Worm (Caenorhabditis elegans) whole organism, mixed stage, embryonic: ENCODE measurements around the gene bath-46.

Experiments
- M03D4.4 ChIP-seq: sonication (generic microtip); optimal IDR thresholded peaks from 2 replicates; lab custom pipeline; 2017; ENCODE audit warnings: mild to moderate bottlenecking, missing genetic modification characterization, missing compliant biosample characterization
- bed-3 ChIP-seq: fragments of 200-800 bp; sonication (Bioruptor generic); optimal IDR thresholded peaks from 3 replicates; lab custom pipeline; 2018; ENCODE audit warnings: mild to moderate bottlenecking, missing genetic modification characterization, moderate library complexity, missing compliant biosample characterization
- blmp-1 ChIP-seq: fragments of 150-350 bp; optimal IDR thresholded peaks from 2 replicates; lab custom pipeline; 2014; ENCODE audit warnings: missing biosample characterization, missing genetic modification characterization
- ceh-43 ChIP-seq: fragments of 200-800 bp; sonication (Bioruptor generic); optimal IDR thresholded peaks from 2 replicates; lab custom pipeline; 2018; ENCODE audit warnings: mild to moderate bottlenecking, missing genetic modification characterization, moderate library complexity, missing compliant biosample characterization
- ceh-83 ChIP-seq: fragments of 200-800 bp; sonication (Bioruptor generic); optimal IDR thresholded peaks from 2 replicates; lab custom pipeline; 2018; ENCODE audit warnings: mild to moderate bottlenecking, missing genetic modification characterization, missing compliant biosample characterization
- ces-1 ChIP-seq: fragments of 150-350 bp; optimal IDR thresholded peaks from 2 replicates; lab custom pipeline; 2014; ENCODE audit warnings: missing biosample characterization, missing genetic modification reagents, missing genetic modification characterization
- cnd-1 ChIP-seq: fragments of 200-800 bp; sonication (Bioruptor generic); optimal IDR thresholded peaks from 2 replicates; lab custom pipeline; 2018; ENCODE audit warnings: mild to moderate bottlenecking, missing genetic modification characterization, missing compliant biosample characterization
- drap-1 ChIP-seq: fragments of 200-800 bp; sonication (Bioruptor generic); optimal IDR thresholded peaks from 3 replicates; lab custom pipeline; 2018; ENCODE audit warnings: mild to moderate bottlenecking, missing genetic modification characterization, missing compliant biosample characterization
- elt-1 ChIP-seq: sonication (generic microtip); optimal IDR thresholded peaks from 2 replicates; lab custom pipeline; 2017; ENCODE audit warnings: missing genetic modification characterization, mild to moderate bottlenecking, missing compliant biosample characterization, antibody characterized with exemption, moderate library complexity, borderline replicate concordance; ENCODE audit not compliant: insufficient read depth
- flh-1 ChIP-seq: fragments of 200-800 bp; sonication (Bioruptor generic); optimal IDR thresholded peaks from 2 replicates; lab custom pipeline; 2018; ENCODE audit warnings: mild to moderate bottlenecking, missing genetic modification characterization, moderate library complexity, missing compliant biosample characterization
- ham-2 ChIP-seq: fragments of 200-800 bp; sonication (Bioruptor generic); optimal IDR thresholded peaks from 2 replicates; lab custom pipeline; 2018; ENCODE audit warnings: mild to moderate bottlenecking, missing genetic modification characterization, missing compliant biosample characterization
- hlh-1 ChIP-seq: fragments of 150-350 bp; optimal IDR thresholded peaks from 2 replicates; lab custom pipeline; 2014; ENCODE audit warnings: missing biosample characterization, missing genetic modification reagents, missing genetic modification characterization
- lin-13 ChIP-seq: fragments of 150-350 bp; optimal IDR thresholded peaks from 2 replicates; lab custom pipeline; 2014; ENCODE audit warnings: missing biosample characterization, missing genetic modification characterization
- lin-32 ChIP-seq: fragments of 200-800 bp; sonication (Bioruptor generic); optimal IDR thresholded peaks from 2 replicates; lab custom pipeline; 2018; ENCODE audit warnings: mild to moderate bottlenecking, missing genetic modification characterization, missing compliant biosample characterization
- lsy-2 ChIP-seq: fragments of 150-350 bp; optimal IDR thresholded peaks from 2 replicates; lab custom pipeline; 2014; ENCODE audit warnings: missing biosample characterization, missing genetic modification characterization
- mab-5 ChIP-seq: fragments of 150-350 bp; optimal IDR thresholded peaks from 2 replicates; lab custom pipeline; 2014; ENCODE audit warnings: missing biosample characterization, missing genetic modification characterization
- mep-1 ChIP-seq: fragments of 150-350 bp; optimal IDR thresholded peaks from 2 replicates; lab custom pipeline; 2017; ENCODE audit warnings: missing biosample characterization, missing genetic modification reagents, missing genetic modification characterization, inconsistent platforms
- nhr-12 ChIP-seq: fragments of 150-350 bp; optimal IDR thresholded peaks from 2 replicates; lab custom pipeline; 2014; ENCODE audit warnings: missing biosample characterization, missing genetic modification characterization
- nhr-2 ChIP-seq: fragments of 150-350 bp; optimal IDR thresholded peaks from 2 replicates; lab custom pipeline; 2014; ENCODE audit warnings: missing biosample characterization, missing genetic modification characterization
- nhr-237 ChIP-seq: fragments of 150-350 bp; optimal IDR thresholded peaks from 2 replicates; lab custom pipeline; 2014; ENCODE audit warnings: missing biosample characterization, missing genetic modification characterization
- nhr-28 ChIP-seq: fragments of 150-350 bp; optimal IDR thresholded peaks from 2 replicates; lab custom pipeline; 2014; ENCODE audit warnings: missing biosample characterization, missing genetic modification characterization
- nhr-76 ChIP-seq: sonication (generic microtip); optimal IDR thresholded peaks from 2 replicates; lab custom pipeline; 2017; ENCODE audit warnings: missing biosample characterization, missing genetic modification characterization
- pha-4 ChIP-seq: fragments of 150-350 bp; optimal IDR thresholded peaks from 2 replicates; lab custom pipeline; 2018; ENCODE audit warnings: missing biosample characterization, missing genetic modification reagents, missing genetic modification characterization
- sem-2 ChIP-seq: fragments of 200-800 bp; sonication (Bioruptor generic); optimal IDR thresholded peaks from 2 replicates; lab custom pipeline; 2018; ENCODE audit warnings: mild to moderate bottlenecking, missing genetic modification characterization, missing compliant biosample characterization
- tbx-8 ChIP-seq: fragments of 200-800 bp; sonication (Bioruptor generic); optimal IDR thresholded peaks from 2 replicates; lab custom pipeline; 2018; ENCODE audit warnings: mild to moderate bottlenecking, missing genetic modification characterization, moderate library complexity, missing compliant biosample characterization
- unc-120 ChIP-seq: sonication (generic microtip); optimal IDR thresholded peaks from 2 replicates; lab custom pipeline; 2017; ENCODE audit warnings: missing genetic modification characterization, missing compliant biosample characterization; ENCODE audit not compliant: poor library complexity, severe bottlenecking
- unc-39 ChIP-seq: fragments of 150-350 bp; optimal IDR thresholded peaks from 2 replicates; lab custom pipeline; 2014; ENCODE audit warnings: missing biosample characterization, missing genetic modification characterization
- zip-8 ChIP-seq: fragments of 150-350 bp; optimal IDR thresholded peaks from 2 replicates; lab custom pipeline; 2014; ENCODE audit warnings: missing biosample characterization, missing genetic modification characterization
- ztf-11 ChIP-seq: fragments of 150-350 bp; optimal IDR thresholded peaks from 2 replicates; lab custom pipeline; 2014; ENCODE audit warnings: missing biosample characterization, missing genetic modification characterization

Gene bath-46

ce11 chrII:1606079-1606478, 8.4 kb downstream of the bath-46 start, which contains the start of gene bath-33:
bath-33 (minus strand) TSS chrII:1606179.
- no peak for TF ChIP-seq flh-1
- no peak for TF ChIP-seq nhr-237
- TF ChIP-seq ceh-43 (GFP tag; lab: Kevin White, UChicago): no peak
- TF ChIP-seq lin-32 (GFP tag; lab: Kevin White, UChicago): no peak
- no peak for TF ChIP-seq zip-8 (tag; lab: Kevin White, UChicago)
- no peak for TF ChIP-seq hlh-1 (tag; lab: Kevin White, UChicago)
- no peak for TF ChIP-seq elt-1 (tag; lab: Kevin White, UChicago)
- TF ChIP-seq ham-2 (GFP tag; lab: Kevin White, UChicago): no peak
- TF ChIP-seq nhr-12 (tag; lab: Kevin White, UChicago): no peak
- no peak for TF ChIP-seq bed-3
- TF ChIP-seq blmp-1: no peak
- TF ChIP-seq, all 35 proteins: peak for 0

- TF ChIP-seq nhr-2 (tag; lab: Kevin White, UChicago) (no peak), unc-39 (tag; lab: Kevin White, UChicago) (no peak), tbx-8 (GFP tag; lab: Kevin White, UChicago) (no peak), ztf-11 (tag; lab: Kevin White, UChicago) (no peak), nhr-237 (no peak), unc-120 (tag; lab: Kevin White, UChicago) (no peak)
- TF ChIP-seq, all 35 proteins: peak for 0
These were observed 9.9 kb downstream of the bath-46 start for ce11 chrII:1607575-1607974.

- TF ChIP-seq hlh-1 (tag; lab: Kevin White, UChicago): no peak
- no peak for TF ChIP-seq blmp-1
These were observed 11.2 kb downstream of the bath-46 start for ce11 chrII:1608915-1609314.

DNA sequence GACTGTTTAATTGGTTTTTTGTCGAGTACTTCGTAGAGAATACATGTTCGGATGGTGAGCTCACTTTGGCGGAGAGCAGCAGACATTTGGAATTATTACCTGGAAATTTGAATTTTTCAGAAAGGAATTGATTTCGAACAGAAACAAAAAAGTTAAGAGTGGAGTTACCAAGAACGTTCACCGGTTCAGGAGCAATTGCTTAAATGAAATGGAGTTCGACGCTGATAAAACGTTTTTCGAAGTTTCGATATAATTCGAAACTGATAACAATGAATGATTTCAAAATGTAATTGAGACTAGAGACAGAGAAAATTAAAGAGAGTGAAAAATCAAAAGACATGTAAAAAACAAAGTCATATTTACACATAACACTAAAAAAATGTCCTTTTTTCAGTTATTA, 12.9 kb downstream of the bath-46 start, which contains the start of gene fbxa-163:
Gene fbxa-163 (minus strand): TSS at position 101 of the 400 bp plus-strand sequence.
- TF ChIP-seq drap-1 (GFP tag; lab: Kevin White, UChicago): no peak
- no peak for TF ChIP-seq flh-1
- TF ChIP-seq bed-3: no peak
- no peak for TF ChIP-seq mep-1 (tag; lab: Kevin White, UChicago)

- TF ChIP-seq ztf-11 (tag; lab: Kevin White, UChicago) (no peak), mep-1 (tag; lab: Kevin White, UChicago) (no peak)
These were observed 16.3 kb downstream of the bath-46 start, which contains the start of gene fbxa-164 for ce11 chrII:1613972-1614371. fbxa-164 (minus strand) TSS chrII:1614072.

DNA sequence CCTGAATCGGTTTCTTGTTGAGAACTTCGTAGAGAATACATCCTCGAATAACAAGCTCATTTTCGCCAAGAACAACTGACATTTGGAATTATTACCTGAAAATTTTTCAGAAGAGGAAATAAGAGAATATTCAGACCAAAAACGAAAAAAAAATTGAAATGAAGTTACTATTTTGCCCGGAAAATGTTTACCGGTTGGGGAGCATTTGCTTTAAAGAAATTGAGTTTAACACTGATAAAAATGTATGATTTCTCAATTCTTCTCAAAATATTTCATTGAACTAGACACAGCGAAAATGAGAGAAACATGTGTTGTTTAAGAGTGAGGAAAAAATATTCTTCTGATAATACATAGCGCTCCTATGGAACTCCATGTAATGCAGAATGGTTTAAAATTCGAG, 18.7 kb downstream of the bath-46 start, which contains the start of gene fbxa-165:
Gene fbxa-165 (minus strand): TSS at position 101 of the 400 bp plus-strand sequence.
- TF ChIP-seq lin-32 (GFP tag; lab: Kevin White, UChicago): no peak
- no peak for TF ChIP-seq lin-13 (tag; lab: Kevin White, UChicago)
- TF ChIP-seq nhr-76 (tag; lab: Kevin White, UChicago): no peak
- no peak for TF ChIP-seq cnd-1
- TF ChIP-seq mab-5 (tag; lab: Kevin White, UChicago): no peak
- no peak for TF ChIP-seq hlh-1 (tag; lab: Kevin White, UChicago)

DNA sequence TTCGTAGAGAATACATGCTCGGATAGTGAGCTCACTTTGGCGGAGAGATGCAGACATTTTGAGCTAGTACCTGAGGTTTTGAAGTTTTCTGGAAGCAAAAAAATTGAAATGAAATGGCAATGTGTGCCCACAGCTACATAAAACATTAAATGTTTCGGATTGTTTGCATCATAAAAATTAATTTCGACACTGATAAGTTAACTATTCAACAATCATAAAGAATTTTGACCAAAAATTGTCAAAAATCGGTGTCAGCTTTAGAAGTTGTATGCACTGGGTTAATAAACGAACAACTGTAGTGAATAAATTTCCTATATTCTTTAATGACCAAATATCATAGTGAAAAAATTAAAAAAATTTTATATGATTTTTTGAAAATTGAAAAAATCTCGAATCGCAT, 21.2 kb downstream of the bath-46 start, which contains the start of gene fbxa-166:
Gene fbxa-166 (minus strand): TSS at position 101 of the 400 bp plus-strand sequence.
- TF ChIP-seq sem-2 (no peak), drap-1 (GFP tag; lab: Kevin White, UChicago) (no peak), blmp-1 (no peak), nhr-76 (tag; lab: Kevin White, UChicago) (no peak)

ce11 chrII:1621180-1621579, 23.5 kb downstream of the bath-46 start, which contains the start of gene fbxa-158:
fbxa-158 (minus strand) TSS chrII:1621280.
- no peak for TF ChIP-seq flh-1
- no peak for TF ChIP-seq ceh-83
- no peak for TF ChIP-seq sem-2
- no peak for TF ChIP-seq lsy-2 (tag; lab: Kevin White, UChicago)
- TF ChIP-seq ces-1 (GFP tag; lab: Kevin White, UChicago): no peak
- no peak for TF ChIP-seq nhr-237
- TF ChIP-seq nhr-12 (tag; lab: Kevin White, UChicago): no peak
- TF ChIP-seq hlh-1 (tag; lab: Kevin White, UChicago): no peak
- TF ChIP-seq nhr-28: no peak
- TF ChIP-seq M03D4.4 (tag; lab: Kevin White, UChicago): no peak
- TF ChIP-seq lin-32 (GFP tag; lab: Kevin White, UChicago): no peak
- TF ChIP-seq lin-13 (tag; lab: Kevin White, UChicago): no peak
- no peak for TF ChIP-seq pha-4 (tag; lab: Kevin White, UChicago)
- no peak for TF ChIP-seq ham-2 (GFP tag; lab: Kevin White, UChicago)
- TF ChIP-seq elt-1 (tag; lab: Kevin White, UChicago): no peak
- no peak for TF ChIP-seq nhr-2 (tag; lab: Kevin White, UChicago)
